Worm (Caenorhabditis elegans) whole organism, early embryonic: ENCODE data around the gene Y54G2A.48.
"Not testable (repeated sequence)": the region's sequence is repeated elsewhere in the genome, so short reads cannot be mapped to it uniquely, and the experiment has no call there.

ENCODE experiments used
- B0310.2 ChIP-seq: sonication (generic microtip); optimal IDR thresholded peaks from 2 replicates; lab custom pipeline; 2016; ENCODE audit warnings: mild to moderate bottlenecking, missing genetic modification characterization, missing compliant biosample characterization
- F13C5.2 ChIP-seq: sonication (generic microtip); optimal IDR thresholded peaks from 2 replicates; lab custom pipeline; 2017; ENCODE audit warnings: mild to moderate bottlenecking, missing genetic modification characterization, inconsistent platforms, missing compliant biosample characterization
- aly-1 ChIP-seq: sonication (generic microtip); optimal IDR thresholded peaks from 2 replicates; lab custom pipeline; 2016; ENCODE audit warnings: missing genetic modification characterization, missing compliant biosample characterization
- ama-1 ChIP-seq: fragments of 150-350 bp; optimal IDR thresholded peaks from 2 replicates; lab custom pipeline; 2014
- ceh-13 ChIP-seq: fragments of 200-800 bp; sonication (Bioruptor generic); optimal IDR thresholded peaks from 2 replicates; lab custom pipeline; 2018; ENCODE audit warnings: mild to moderate bottlenecking, missing genetic modification characterization, missing compliant biosample characterization
- ceh-36 ChIP-seq: sonication (generic microtip); optimal IDR thresholded peaks from 2 replicates; lab custom pipeline; 2016; ENCODE audit warnings: missing genetic modification characterization, inconsistent platforms, missing compliant biosample characterization
- ets-7 ChIP-seq: sonication (generic microtip); optimal IDR thresholded peaks from 2 replicates; lab custom pipeline; 2016; ENCODE audit warnings: missing genotype, missing genetic modification characterization, missing compliant biosample characterization
- flt-1 ChIP-seq: fragments of 200-800 bp; sonication (Bioruptor generic); IDR thresholded peaks from 2 replicates; pipeline ENCODE4 v1.3.6; 2022; ENCODE audit warnings: missing genetic modification characterization, missing compliant biosample characterization
- hmbx-1 ChIP-seq: sonication (generic microtip); optimal IDR thresholded peaks from 2 replicates; lab custom pipeline; 2016; ENCODE audit warnings: mild to moderate bottlenecking, missing genetic modification characterization, missing compliant biosample characterization
- hmg-4 ChIP-seq: fragments of 200-800 bp; sonication (Bioruptor generic); optimal IDR thresholded peaks from 2 replicates; lab custom pipeline; 2018; ENCODE audit warnings: mild to moderate bottlenecking, missing genetic modification characterization, missing compliant biosample characterization
- hnd-1 ChIP-seq: sonication (generic microtip); optimal IDR thresholded peaks from 2 replicates; lab custom pipeline; 2016; ENCODE audit warnings: missing genetic modification characterization, missing compliant biosample characterization
- pes-1 ChIP-seq: fragments of 200-800 bp; sonication (Bioruptor generic); IDR thresholded peaks from 2 replicates; pipeline ENCODE4 v1.3.6; 2022; ENCODE audit warnings: missing genetic modification reagents, missing genetic modification characterization, missing compliant biosample characterization
- scrt-1 ChIP-seq: fragments of 200-800 bp; sonication (Bioruptor generic); IDR thresholded peaks from 2 replicates; pipeline ENCODE4 v1.3.6; 2022; ENCODE audit warnings: missing genetic modification characterization, missing compliant biosample characterization
- sea-1 ChIP-seq: fragments of 200-800 bp; sonication (Bioruptor generic); conservative IDR thresholded peaks from 2 replicates; pipeline ENCODE4 v1.3.6; 2022; ENCODE audit warnings: missing genetic modification characterization, missing compliant biosample characterization
- tbx-11 ChIP-seq: fragments of 200-800 bp; sonication (Bioruptor generic); IDR thresholded peaks from 2 replicates; pipeline ENCODE4 v1.3.6; 2022; ENCODE audit warnings: missing genetic modification characterization, missing compliant biosample characterization
- tbx-37 ChIP-seq: fragments of 200-800 bp; sonication (Bioruptor generic); conservative IDR thresholded peaks from 2 replicates; pipeline ENCODE4 v1.3.6; 2022; ENCODE audit warnings: missing genetic modification reagents, missing genetic modification characterization, missing compliant biosample characterization
- tra-4 ChIP-seq: sonication (generic microtip); optimal IDR thresholded peaks from 2 replicates; lab custom pipeline; 2017; ENCODE audit warnings: missing genetic modification characterization, missing compliant biosample characterization

The Y54G2A.48 gene

DNA sequence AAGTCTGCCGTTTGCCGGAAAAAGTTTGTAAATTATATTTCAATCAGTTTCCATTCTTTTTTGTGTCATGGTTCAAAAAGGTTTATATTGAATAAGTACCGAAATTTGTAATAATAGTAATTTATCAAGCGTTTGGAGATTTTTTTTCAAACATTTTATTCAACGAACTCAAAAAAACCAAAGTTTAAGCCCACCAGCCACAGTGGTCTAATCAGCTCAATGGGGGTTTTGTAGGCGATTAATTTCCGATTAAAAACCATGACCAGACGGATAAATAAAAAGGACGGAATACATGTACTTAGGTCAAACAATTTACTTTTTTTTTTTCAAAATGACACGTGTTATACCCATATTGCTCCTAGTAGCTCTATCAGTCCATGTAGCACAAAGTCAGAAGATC, 33.1 kb downstream of the Y54G2A.48 start, which contains the start of gene Y54G2A.10:
Y54G2A.10 (plus strand) TSS at position 301 of the 400 bp plus-strand sequence.
- TF ChIP-seq hmbx-1 (tag; lab: Kevin White, UChicago), result no peak
- TF ChIP-seq sea-1 (GFP tag; lab: Robert Waterston, UW), result no peak
- no peak for TF ChIP-seq tbx-37
- no peak for TF ChIP-seq tra-4 (tag; lab: Kevin White, UChicago)
- no peak for TF ChIP-seq ceh-13
- no peak for TF ChIP-seq tbx-11 (GFP tag; lab: Robert Waterston, UW)
- no peak for TF ChIP-seq ets-7 (tag; lab: Kevin White, UChicago)
- no peak for TF ChIP-seq hmg-4 (GFP tag; lab: Kevin White, UChicago)
- no peak for TF ChIP-seq scrt-1
- no peak for TF ChIP-seq B0310.2 (tag; lab: Kevin White, UChicago)
- no peak for TF ChIP-seq pes-1
- no peak for TF ChIP-seq hnd-1
- no peak for TF ChIP-seq flt-1 (GFP tag; lab: Robert Waterston, UW)
- TF ChIP-seq F13C5.2 (tag; lab: Kevin White, UChicago), result no peak
- TF ChIP-seq ceh-36, result no peak
- TF ChIP-seq aly-1 (tag; lab: Kevin White, UChicago), result no peak
- TF ChIP-seq ama-1 (lab: Kevin White, UChicago), result no peak

DNA sequence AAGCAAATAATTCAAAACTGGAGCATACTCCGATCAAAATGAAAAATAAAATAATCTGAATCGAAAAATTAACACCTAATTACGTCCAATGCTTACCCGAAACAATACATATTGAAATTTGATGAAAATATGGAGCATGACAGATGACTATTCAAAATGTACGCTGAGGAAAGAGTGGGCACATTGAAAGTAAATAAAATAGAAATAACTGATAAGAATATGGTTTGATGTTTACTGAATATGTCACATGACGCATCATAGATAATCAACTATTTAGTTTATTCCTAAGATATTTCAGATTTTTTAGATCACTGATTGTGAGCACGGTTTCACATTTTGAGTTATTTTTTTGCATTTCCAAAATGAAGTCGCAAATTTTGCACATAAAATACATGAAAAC, 34.1 kb downstream of the Y54G2A.48 start, which contains the start of gene Y54G2A.52:
Y54G2A.52 (minus strand) TSS at position 348 of the 400 bp plus-strand sequence.
- no peak for TF ChIP-seq ets-7 (tag; lab: Kevin White, UChicago)
- no peak for TF ChIP-seq hnd-1

DNA sequence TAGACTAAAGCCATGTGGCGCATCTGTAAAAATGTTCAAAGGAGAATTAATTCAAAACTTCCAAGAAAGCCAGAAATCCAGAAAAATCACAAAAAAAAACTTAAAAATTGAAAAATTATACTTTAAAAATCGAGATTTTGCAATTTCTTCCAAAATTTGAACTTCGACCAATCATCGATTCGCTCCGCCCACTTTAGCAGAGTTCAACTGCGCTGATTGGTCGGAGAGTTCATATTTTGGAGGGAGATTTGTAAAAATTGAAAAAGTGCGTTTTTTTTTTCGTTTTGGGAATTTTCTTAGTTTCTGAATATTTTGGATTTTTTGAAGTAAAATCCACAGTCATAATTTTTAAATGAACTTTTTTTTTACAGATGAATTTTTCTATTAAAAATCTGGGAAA, 38.5 kb downstream of the Y54G2A.48 start:
- TF ChIP-seq hnd-1, result no peak
- TF ChIP-seq ama-1 (lab: Kevin White, UChicago), result no peak
- no peak for TF ChIP-seq tra-4 (tag; lab: Kevin White, UChicago)
- no peak for TF ChIP-seq ets-7 (tag; lab: Kevin White, UChicago)
- TF ChIP-seq sea-1 (GFP tag; lab: Robert Waterston, UW), result no peak
- TF ChIP-seq tbx-37, result no peak
- no peak for TF ChIP-seq pes-1
- no peak for TF ChIP-seq hmg-4 (GFP tag; lab: Kevin White, UChicago)
- no peak for TF ChIP-seq ceh-36
- TF ChIP-seq ceh-13, result no peak
- TF ChIP-seq aly-1 (tag; lab: Kevin White, UChicago), result no peak
- no peak for TF ChIP-seq hmbx-1 (tag; lab: Kevin White, UChicago)
- no peak for TF ChIP-seq F13C5.2 (tag; lab: Kevin White, UChicago)
- TF ChIP-seq flt-1 (GFP tag; lab: Robert Waterston, UW), result no peak

DNA sequence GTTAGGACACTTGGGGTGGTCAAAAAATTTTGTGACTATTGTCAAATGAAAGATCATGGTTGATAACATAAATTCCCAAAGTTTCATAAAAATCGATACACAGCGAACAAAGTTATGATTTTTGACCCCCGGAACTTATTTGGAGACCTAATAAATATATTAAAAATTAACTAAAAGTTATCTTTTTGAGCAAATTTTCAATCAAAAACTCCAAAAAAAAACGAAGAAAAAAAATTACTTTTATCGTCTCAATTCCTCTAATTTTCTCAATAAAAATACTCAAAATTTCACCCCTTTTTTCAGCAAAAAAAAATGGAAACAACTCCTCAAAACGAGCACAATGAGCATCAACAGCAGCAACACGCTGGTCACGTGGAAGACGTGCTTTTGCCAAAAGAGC, 44.1 kb downstream of the Y54G2A.48 start, which contains the start of gene atln-1:
atln-1 (plus strand) TSS at position 301 of the 400 bp plus-strand sequence.
- TF ChIP-seq ama-1 (lab: Kevin White, UChicago); pes-1; tra-4 (tag; lab: Kevin White, UChicago): not testable (repeated sequence)

DNA sequence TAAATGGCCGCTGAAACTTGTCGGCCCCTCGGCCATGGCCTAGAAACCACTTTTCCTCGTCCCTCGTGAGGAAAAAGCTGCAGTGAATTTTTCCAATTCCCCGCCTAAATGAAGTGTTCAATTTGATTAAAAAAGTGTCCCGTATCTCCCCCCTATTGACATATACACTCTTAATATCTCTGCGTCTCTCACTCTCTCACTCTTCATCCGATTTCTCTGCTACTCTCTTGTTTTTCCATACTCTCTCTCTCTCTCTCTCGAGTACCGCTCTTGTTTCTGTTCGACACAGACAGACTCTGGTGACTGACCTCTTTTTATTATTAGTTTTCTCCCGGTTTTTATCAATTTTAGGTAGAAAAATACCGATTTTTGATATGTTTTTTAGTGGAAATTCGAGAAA, 47.4 kb downstream of the Y54G2A.48 start:
- TF ChIP-seq hmbx-1 (tag; lab: Kevin White, UChicago), result no peak

DNA sequence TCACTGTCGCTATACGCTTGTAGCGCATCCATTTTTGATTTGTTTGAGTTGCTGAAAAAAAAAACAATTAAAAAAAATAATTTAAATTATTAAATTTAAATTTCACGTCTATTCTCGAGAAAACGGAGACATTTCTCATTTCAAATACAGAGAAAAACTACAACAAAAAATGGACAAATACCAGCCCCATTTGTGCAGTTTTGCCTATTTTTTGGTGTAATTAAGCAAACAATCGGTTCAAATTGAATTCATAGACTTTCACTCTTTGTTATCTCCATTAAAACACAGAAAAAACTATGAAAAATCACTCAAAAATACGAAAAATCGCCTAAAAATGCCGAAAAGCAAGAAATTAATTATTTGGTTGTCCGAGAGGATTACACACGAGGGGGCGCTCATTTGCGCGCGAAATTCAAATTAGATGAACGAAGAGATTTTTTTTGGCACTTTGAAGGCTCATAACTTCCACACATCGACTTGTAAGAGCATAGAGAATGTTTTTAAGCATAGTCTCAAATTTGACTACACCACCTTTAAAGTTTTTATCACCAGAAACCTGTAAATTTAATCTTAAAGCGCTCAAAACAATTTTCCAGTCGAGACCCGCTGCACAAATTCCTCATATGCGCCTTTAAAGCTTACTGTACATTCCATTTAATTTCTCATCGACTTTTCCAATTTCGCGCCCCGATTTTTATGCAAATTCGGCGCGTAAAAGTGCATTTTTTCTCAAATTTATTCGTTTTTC, 49.5 kb downstream of the Y54G2A.48 start, which contains the start of gene Y54G2A.12:
Y54G2A.12 (minus strand) TSS at position 51 of the 748 bp plus-strand sequence.
- no peak for TF ChIP-seq ceh-13
- no peak for TF ChIP-seq ceh-36
- TF ChIP-seq ets-7 (tag; lab: Kevin White, UChicago), result no peak
- no peak for TF ChIP-seq tra-4 (tag; lab: Kevin White, UChicago)
- TF ChIP-seq flt-1 (GFP tag; lab: Robert Waterston, UW), result no peak
- TF ChIP-seq aly-1 (tag; lab: Kevin White, UChicago), result no peak
- TF ChIP-seq pes-1, result no peak
- TF ChIP-seq ama-1 (lab: Kevin White, UChicago), result no peak
